Worm (Caenorhabditis elegans): Measurements from ENCODE around the gene cah-4.

The cah-4 gene

ce11 chrX:13542236-13542635, at the start of gene cah-4:
Gene cah-4, plus strand, starts transcription at chrX:13542574.
- TF ChIP-seq F23B12.7 (tag; optimal IDR thresholded peaks at IDR 0.05; ENCODE audit: insufficient read depth) (no peak), ama-1 (optimal IDR thresholded peaks at IDR 0.05) (peak; percentile 75), ama-1 (GFP tag; optimal IDR thresholded peaks at IDR 0.05) (no peak), madf-10 (tag; optimal IDR thresholded peaks at IDR 0.05) (no peak), Y95B8A.8 (GFP tag; IDR thresholded peaks at IDR 0.05) (no peak), snpc-1.3 (tag; optimal IDR thresholded peaks at IDR 0.05; ENCODE audit: insufficient read depth) (no peak), T26A5.8 (tag; optimal IDR thresholded peaks at IDR 0.05) (no peak)

- TF ChIP-seq ccch-3 (GFP tag; optimal IDR thresholded peaks at IDR 0.05) (no peak), C17E4.6 (GFP tag; IDR thresholded peaks at IDR 0.05) (no peak), repo-1 (tag; optimal IDR thresholded peaks at IDR 0.05) (no peak), madf-6 (GFP tag; IDR thresholded peaks at IDR 0.05) (no peak), Y56A3A.18 (GFP tag; IDR thresholded peaks at IDR 0.05) (no peak), mxl-1 (tag; optimal IDR thresholded peaks at IDR 0.05) (no peak), T26A5.8 (tag; optimal IDR thresholded peaks at IDR 0.05) (no peak), bed-1 (GFP tag; IDR thresholded peaks at IDR 0.05) (no peak)
Measured at ce11 chrX:13493762-13494161, 48.6 kb upstream of the cah-4 start.

- no peak for TF ChIP-seq Y56A3A.18 (GFP tag; IDR thresholded peaks at IDR 0.05)
- no peak for TF ChIP-seq aptf-2 (GFP tag; conservative IDR thresholded peaks at IDR 0.05)
- no peak for TF ChIP-seq ZK185.1 (tag; optimal IDR thresholded peaks at IDR 0.05; ENCODE audit: poor library complexity, severe bottlenecking)
- no peak for TF ChIP-seq gei-17 (GFP tag; optimal IDR thresholded peaks at IDR 0.05)
- no peak for TF ChIP-seq nhr-120 (GFP tag; IDR thresholded peaks at IDR 0.05)
- TF ChIP-seq F39B2.1 (GFP tag; IDR thresholded peaks at IDR 0.05): no peak
- no peak for TF ChIP-seq zim-3 (tag; optimal IDR thresholded peaks at IDR 0.05)
- TF ChIP-seq hmg-20 (GFP tag; IDR thresholded peaks at IDR 0.05): no peak
Measured at ce11 chrX:13499098-13499497, 43.3 kb upstream of the cah-4 start.

- TF ChIP-seq B0019.2 (GFP tag; conservative IDR thresholded peaks at IDR 0.05): no peak
- no peak for TF ChIP-seq unc-62 (GFP tag; optimal IDR thresholded peaks at IDR 0.05)
- TF ChIP-seq ccch-3 (GFP tag; optimal IDR thresholded peaks at IDR 0.05): no peak
- TF ChIP-seq K12H6.12 (tag; optimal IDR thresholded peaks at IDR 0.05): no peak
- no peak for TF ChIP-seq him-1 (tag; optimal IDR thresholded peaks at IDR 0.05)
- TF ChIP-seq ztf-6 (GFP tag; IDR thresholded peaks at IDR 0.05): no peak
- no peak for TF ChIP-seq cebp-1 (GFP tag; IDR thresholded peaks at IDR 0.05)
- no peak for TF ChIP-seq cebp-1 (tag; optimal IDR thresholded peaks at IDR 0.05)
- TF ChIP-seq B0035.1 (tag; optimal IDR thresholded peaks at IDR 0.05): no peak
- no peak for TF ChIP-seq lag-1 (GFP tag; IDR thresholded peaks at IDR 0.05)
- TF ChIP-seq gei-17 (GFP tag; optimal IDR thresholded peaks at IDR 0.05): no peak
Measured at ce11 chrX:13499923-13500322, 42.5 kb upstream of the cah-4 start.

ce11 chrX:13500568-13500967, 41.8 kb upstream of the cah-4 start, which contains the start of gene sad-1:
Gene sad-1, minus strand, starts transcription at chrX:13500668.
- TF ChIP-seq F33H1.4 (GFP tag; IDR thresholded peaks at IDR 0.05) (no peak), F57A8.1 (GFP tag; optimal IDR thresholded peaks at IDR 0.05) (no peak), egrh-3 (GFP tag; IDR thresholded peaks at IDR 0.05) (no peak), ztf-6 (GFP tag; IDR thresholded peaks at IDR 0.05) (no peak), lag-1 (GFP tag; IDR thresholded peaks at IDR 0.05) (no peak), snpc-4 (GFP tag; optimal IDR thresholded peaks at IDR 0.05) (no peak), snpc-4 (tag; optimal IDR thresholded peaks at IDR 0.05) (no peak)
